Fruit fly (Drosophila melanogaster): Measurements from ENCODE around the gene Pka-C3.

The Pka-C3 gene

dm6 chr3L:15921043-15921621 is 33.5 kb downstream of the Pka-C3 start (continued):
- TF ChIP-seq OdsH (GFP tag; optimal IDR thresholded peaks at IDR 0.05) (peak; percentile 17), Sox14 (GFP tag; optimal IDR thresholded peaks at IDR 0.05) (peak; percentile 32), CG11294 (GFP tag; IDR thresholded peaks at IDR 0.05) (no peak), Sox15 (GFP tag; optimal IDR thresholded peaks at IDR 0.05) (no peak), CG7368 (GFP tag; optimal IDR thresholded peaks at IDR 0.05) (no peak), CG4318 (GFP tag; optimal IDR thresholded peaks at IDR 0.05) (peak; percentile 17), CG6854 (GFP tag; optimal IDR thresholded peaks at IDR 0.05) (no peak), topi (GFP tag; optimal IDR thresholded peaks at IDR 0.05) (peak; percentile 37)

DNA sequence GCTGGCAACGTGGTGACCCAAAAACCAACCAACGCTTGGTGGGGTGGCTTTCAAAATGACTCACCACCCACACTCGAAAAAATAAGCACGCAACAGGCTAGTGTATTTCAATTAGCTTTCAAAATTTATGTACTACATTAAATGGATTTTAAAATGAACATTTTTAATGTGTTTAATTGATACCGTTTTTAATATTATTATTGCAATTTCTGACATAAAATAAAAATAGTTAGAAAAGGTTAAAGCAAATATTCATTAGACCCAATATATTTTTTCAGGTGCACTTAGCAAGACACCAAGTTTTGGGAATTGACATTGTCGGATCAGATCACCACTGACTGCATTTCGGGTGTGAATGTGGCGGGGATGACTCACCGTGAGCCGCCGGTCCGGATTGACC is 48.3 kb downstream of the Pka-C3 start:
- no peak for TF ChIP-seq CG1621 (tag; optimal IDR thresholded peaks at IDR 0.05)
- TF ChIP-seq CG6808 (GFP tag; optimal IDR thresholded peaks at IDR 0.05): no peak
- no peak for TF ChIP-seq CG3919 (GFP tag; optimal IDR thresholded peaks at IDR 0.05)
- no peak for TF ChIP-seq CG10669 (GFP tag; optimal IDR thresholded peaks at IDR 0.05)
- no peak for TF ChIP-seq salr (GFP tag; optimal IDR thresholded peaks at IDR 0.05)
- TF ChIP-seq fd85E (GFP tag; optimal IDR thresholded peaks at IDR 0.05): no peak
- no peak for TF ChIP-seq Lpt (GFP tag; optimal IDR thresholded peaks at IDR 0.05)
- TF ChIP-seq CG6854 (GFP tag; optimal IDR thresholded peaks at IDR 0.05): no peak
- no peak for TF ChIP-seq CG8119 (GFP tag; IDR thresholded peaks at IDR 0.05)
- TF ChIP-seq Eip75B (GFP tag; optimal IDR thresholded peaks at IDR 0.05): no peak
- no peak for TF ChIP-seq CG10631 (GFP tag; optimal IDR thresholded peaks at IDR 0.05)
- no peak for TF ChIP-seq Ets96B (tag; optimal IDR thresholded peaks at IDR 0.05)
- TF ChIP-seq CG11902 (GFP tag; optimal IDR thresholded peaks at IDR 0.05): no peak
- no peak for TF ChIP-seq spab (GFP tag; optimal IDR thresholded peaks at IDR 0.05)
- no peak for TF ChIP-seq Ets21C (GFP tag; optimal IDR thresholded peaks at IDR 0.05)
- no peak for TF ChIP-seq svp (GFP tag)
- no peak for TF ChIP-seq Smox (GFP tag; optimal IDR thresholded peaks at IDR 0.05)
- no peak for TF ChIP-seq CG11294 (GFP tag; IDR thresholded peaks at IDR 0.05)
- no peak for TF ChIP-seq CG6792 (GFP tag; optimal IDR thresholded peaks at IDR 0.05)

DNA sequence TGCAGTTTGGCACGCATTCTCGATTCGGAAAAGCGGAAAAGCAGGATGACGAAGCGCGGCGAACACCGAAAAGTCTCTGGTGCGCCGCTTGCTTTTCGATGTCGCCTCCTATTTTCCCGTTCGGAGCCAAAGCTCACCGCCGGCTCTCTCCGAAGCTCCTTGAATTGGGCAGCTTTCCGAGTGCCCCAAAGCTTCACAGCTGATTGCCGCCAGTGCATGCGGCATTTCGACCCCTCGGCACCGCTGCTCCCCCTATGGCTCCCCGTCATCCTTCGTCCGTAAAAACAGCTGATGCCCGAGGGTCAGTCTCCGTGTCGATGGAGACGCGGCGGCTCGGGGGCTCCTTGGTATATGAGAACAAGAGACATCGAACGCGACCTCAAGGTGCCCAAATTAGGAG is 55.6 kb downstream of the Pka-C3 start, which contains the start of gene pHCl-1:
pHCl-1 (minus strand) TSS at position 78 of the 400 bp plus-strand sequence.
- peak; percentile 34 for TF ChIP-seq Eip78C (GFP tag)
- TF ChIP-seq lz (GFP tag; optimal IDR thresholded peaks at IDR 0.05): no peak

DNA sequence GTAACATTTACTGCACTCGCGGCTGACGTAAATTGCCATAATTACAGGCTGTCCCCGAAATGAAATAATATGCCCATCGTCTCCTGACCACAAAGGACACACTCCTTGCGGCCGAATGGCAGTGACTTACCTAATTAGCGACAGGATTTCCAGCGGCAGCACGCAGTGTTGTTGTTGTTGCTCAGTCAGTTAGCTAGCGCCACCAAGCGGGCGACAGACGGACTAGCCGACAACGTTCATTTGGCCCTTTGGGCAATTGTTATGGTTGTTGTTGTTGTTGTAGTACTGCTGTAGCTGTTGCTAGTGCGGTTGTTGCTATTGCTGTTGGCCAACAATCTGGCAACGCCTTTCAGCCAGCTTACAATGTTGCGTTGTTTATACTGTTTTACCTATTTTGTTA is 61.1 kb downstream of the Pka-C3 start:
- TF ChIP-seq dsx (GFP tag; optimal IDR thresholded peaks at IDR 0.05; ENCODE audit: poor library complexity, severe bottlenecking) (peak; percentile 5), lz (GFP tag; optimal IDR thresholded peaks at IDR 0.05) (no peak), CG1621 (tag; optimal IDR thresholded peaks at IDR 0.05) (no peak)

DNA sequence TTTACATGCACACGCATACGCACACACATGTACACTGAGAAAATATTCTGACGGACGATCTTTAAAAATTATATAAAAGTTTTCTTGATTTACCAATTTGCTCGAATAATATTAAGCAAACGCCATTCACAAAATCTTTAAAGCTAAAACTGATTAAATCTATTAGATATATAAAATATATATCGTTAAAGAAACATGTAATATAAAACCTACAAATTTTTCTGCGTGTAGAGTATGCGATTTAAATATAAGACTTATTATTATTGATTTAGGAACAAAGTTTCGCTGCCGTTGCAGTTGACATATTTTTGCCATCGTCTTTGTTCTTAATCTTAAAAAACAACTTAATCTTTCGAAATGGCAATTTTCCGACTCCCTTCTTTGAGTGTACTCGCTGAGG is 77.1 kb downstream of the Pka-C3 start:
- TF ChIP-seq CG4318 (GFP tag; optimal IDR thresholded peaks at IDR 0.05) (no peak), CG8632 (GFP tag; optimal IDR thresholded peaks at IDR 0.05) (no peak), Ets21C (GFP tag; optimal IDR thresholded peaks at IDR 0.05) (no peak), CG6163 (GFP tag; IDR thresholded peaks at IDR 0.05) (no peak), Eip93F (GFP tag; optimal IDR thresholded peaks at IDR 0.05) (no peak), fd59A (GFP tag; optimal IDR thresholded peaks at IDR 0.05) (no peak), svp (GFP tag) (peak; percentile 20), ss (GFP tag; optimal IDR thresholded peaks at IDR 0.05) (peak in 1 of 2 experiments; percentile 33), CG11762 (GFP tag; optimal IDR thresholded peaks at IDR 0.05; ENCODE audit: insufficient read depth) (no peak), CG10669 (GFP tag; optimal IDR thresholded peaks at IDR 0.05) (peak; percentile 32), CG6276 (GFP tag; optimal IDR thresholded peaks at IDR 0.05) (peak; percentile 6), Eip78C (GFP tag) (peak; percentile 70), Hr39 (GFP tag; optimal IDR thresholded peaks at IDR 0.05) (no peak), CG34406 (GFP tag; optimal IDR thresholded peaks at IDR 0.05) (peak; percentile 19), vri (GFP tag; optimal IDR thresholded peaks at IDR 0.05) (no peak), spab (GFP tag; optimal IDR thresholded peaks at IDR 0.05) (peak; percentile 3), Blimp-1 (GFP tag; optimal IDR thresholded peaks at IDR 0.05) (no peak), CG15336 (GFP tag; IDR thresholded peaks at IDR 0.05) (no peak), OdsH (GFP tag; optimal IDR thresholded peaks at IDR 0.05) (peak; percentile 17), CG8119 (GFP tag; IDR thresholded peaks at IDR 0.05) (0 out of 3 replicates have a peak, but pooled peaks have one; percentile 20), Ets96B (tag; optimal IDR thresholded peaks at IDR 0.05) (peak; percentile 44), CG6808 (GFP tag; optimal IDR thresholded peaks at IDR 0.05) (peak; percentile 24), acj6 (GFP tag; optimal IDR thresholded peaks at IDR 0.05) (peak; percentile 18), CG32006 (GFP tag; optimal IDR thresholded peaks at IDR 0.05) (peak; percentile 57)

All from whole organism, prepupa.